Worm (Caenorhabditis elegans): ENCODE data around the gene daf-7.

The daf-7 gene

DNA sequence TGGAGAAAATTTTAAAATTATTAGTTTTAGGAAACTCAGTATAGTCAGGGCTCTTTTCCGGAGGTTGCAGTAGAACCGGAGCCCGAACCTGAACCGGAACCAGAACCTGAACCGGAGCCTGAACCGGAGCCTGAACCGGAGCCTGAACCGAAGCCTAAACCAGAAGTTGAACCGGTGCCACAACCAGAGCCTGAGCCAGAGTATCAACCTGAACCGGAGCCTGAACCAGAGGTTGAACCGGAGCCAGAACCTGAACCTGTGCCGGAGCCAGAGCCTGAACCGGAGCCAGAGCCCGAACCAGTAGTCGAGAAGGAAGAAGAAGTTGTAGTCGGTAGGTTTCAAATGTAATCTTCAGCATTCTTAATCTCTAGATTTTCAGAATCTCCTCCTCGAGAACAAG is 43.1 kb upstream of the daf-7 start:
- TF ChIP-seq T26A8.4 (GFP tag; IDR thresholded peaks at IDR 0.05) (no peak), aly-2 (tag; optimal IDR thresholded peaks at IDR 0.05) (no peak), ztf-7 (tag; optimal IDR thresholded peaks at IDR 0.05) (no peak), set-16 (GFP tag; IDR thresholded peaks at IDR 0.05) (peak; percentile 90), nhr-6 (tag; optimal IDR thresholded peaks at IDR 0.05) (no peak), aha-1 (tag) (peak; percentile 28), ceh-62 (tag; optimal IDR thresholded peaks at IDR 0.05) (no peak), ceh-20 (GFP tag; IDR thresholded peaks at IDR 0.05) (no peak), ceh-82 (tag; optimal IDR thresholded peaks at IDR 0.05) (no peak), attf-4 (tag; optimal IDR thresholded peaks at IDR 0.05) (no peak)

DNA sequence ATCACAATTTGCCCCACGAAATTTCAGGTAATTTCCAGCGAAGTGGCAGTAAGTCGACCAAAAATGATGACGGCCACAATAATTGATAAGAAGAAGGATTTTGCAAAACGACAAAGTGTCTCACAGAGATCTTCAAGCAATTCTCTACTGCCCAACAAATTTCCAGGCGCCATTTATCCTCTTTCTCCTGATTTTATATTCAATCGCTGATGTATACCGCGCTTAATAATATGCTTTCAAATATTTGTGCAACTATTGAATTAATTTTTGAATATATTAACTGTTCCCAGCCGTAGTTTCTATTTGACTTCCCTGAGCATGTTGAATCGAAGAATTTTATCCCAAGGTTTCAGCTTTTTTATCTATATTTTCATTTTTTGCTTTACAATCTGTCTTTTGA is 40.7 kb upstream of the daf-7 start, which contains the start of gene tpst-2:
TSS of gene tpst-2 (plus strand) at position 301 of the 400 bp plus-strand sequence.
- no peak for TF ChIP-seq ces-1 (GFP tag; optimal IDR thresholded peaks at IDR 0.05)
- no peak for TF ChIP-seq ceh-32 (tag; optimal IDR thresholded peaks at IDR 0.05; ENCODE audit: poor library complexity)

ce11 chrIII:772675-773074 is 39.0 kb upstream of the daf-7 start:
- TF ChIP-seq Y5F2A.4 (GFP tag; optimal IDR thresholded peaks at IDR 0.05) (no peak), lsy-2 (tag; optimal IDR thresholded peaks at IDR 0.05) (peak in 1 of 2 experiments; percentile 9), hlh-30 (tag; optimal IDR thresholded peaks at IDR 0.05; ENCODE audit: insufficient read depth) (peak; percentile 2), vab-7 (GFP tag; IDR thresholded peaks at IDR 0.05) (no peak), ceh-28 (tag; optimal IDR thresholded peaks at IDR 0.05) (no peak), mdl-1 (tag; optimal IDR thresholded peaks at IDR 0.05) (peak in 1 of 2 experiments; percentile 17), hif-1 (tag; optimal IDR thresholded peaks at IDR 0.05) (no peak), daf-8 (GFP tag; IDR thresholded peaks at IDR 0.05) (no peak), ztf-11 (tag; optimal IDR thresholded peaks at IDR 0.05) (no peak), unc-130 (GFP tag; optimal IDR thresholded peaks at IDR 0.05) (no peak), nhr-6 (tag; optimal IDR thresholded peaks at IDR 0.05) (no peak), mes-2 (tag; optimal IDR thresholded peaks at IDR 0.05; ENCODE audit: poor library complexity, severe bottlenecking) (no peak), nhr-28 (tag; optimal IDR thresholded peaks at IDR 0.05) (peak; percentile 22), Y75B8A.6 (GFP tag; IDR thresholded peaks at IDR 0.05) (no peak), daf-19 (GFP tag; conservative IDR thresholded peaks at IDR 0.05) (no peak), nhr-237 (tag; optimal IDR thresholded peaks at IDR 0.05) (no peak), egl-43 (GFP tag; IDR thresholded peaks at IDR 0.05) (no peak)

- TF ChIP-seq unc-62 (GFP tag; optimal IDR thresholded peaks at IDR 0.05 in 1 of 2) (no peak), unc-62 (tag; optimal IDR thresholded peaks at IDR 0.05) (no peak), saeg-2 (GFP tag; IDR thresholded peaks at IDR 0.05) (no peak), nhr-28 (tag; optimal IDR thresholded peaks at IDR 0.05) (no peak), set-16 (GFP tag; IDR thresholded peaks at IDR 0.05) (no peak), lin-39 (tag; optimal IDR thresholded peaks at IDR 0.05) (no peak), lin-29 (GFP tag; IDR thresholded peaks at IDR 0.05) (no peak), lim-7 (GFP tag; IDR thresholded peaks at IDR 0.05) (no peak), nhr-77 (tag; optimal IDR thresholded peaks at IDR 0.05) (no peak), nhr-111 (GFP tag; optimal IDR thresholded peaks at IDR 0.05) (no peak), unc-130 (GFP tag; optimal IDR thresholded peaks at IDR 0.05) (no peak), pha-4 (GFP tag; IDR thresholded peaks at IDR 0.05) (no peak), pha-4 (tag; optimal IDR thresholded peaks at IDR 0.05) (no peak)
Measured at ce11 chrIII:773114-773513, 38.5 kb upstream of the daf-7 start, which contains the start of gene cyn-6. cyn-6 (plus strand) TSS chrIII:773414.
